Worm (Caenorhabditis elegans): ENCODE results near the gene cyd-1.
A peak's percentile ranks its signal among the peaks of the same experiment; 100 is the strongest.
"Not testable (repeated sequence)": the region's sequence is repeated elsewhere in the genome, so short reads cannot be mapped to it uniquely, and the experiment has no call there.

cyd-1 gene

DNA sequence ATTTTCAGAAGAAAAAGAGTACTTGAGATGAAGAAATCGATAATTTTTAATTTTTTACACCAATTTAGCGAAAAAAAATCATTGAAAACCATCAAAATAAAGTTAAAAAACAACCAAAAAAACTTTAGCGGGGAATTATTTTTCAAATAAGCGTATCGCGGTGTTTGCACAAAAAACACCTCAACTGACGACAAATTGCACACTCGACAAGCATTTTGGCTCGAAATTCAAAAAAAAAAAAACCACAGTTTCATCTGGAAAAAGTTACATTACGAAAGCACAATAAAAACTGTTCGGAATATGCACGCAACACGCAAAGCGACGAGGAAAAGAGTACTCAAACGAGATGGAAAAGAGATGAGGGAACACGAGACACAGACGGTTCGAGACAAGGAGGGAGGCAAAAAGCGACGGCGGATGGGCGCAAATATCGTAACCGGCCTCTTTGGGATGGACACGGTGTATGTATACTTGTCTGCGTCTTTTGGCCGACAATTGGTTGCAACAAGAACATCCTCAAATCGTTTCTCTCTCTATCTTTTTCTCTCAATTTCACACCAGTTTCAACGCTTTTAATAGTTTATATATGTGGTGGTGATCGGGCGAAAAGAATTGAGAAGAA is 50.3 kb downstream of the cyd-1 start:
- peak; percentile 35 for TF ChIP-seq cog-1 (tag; optimal IDR thresholded peaks at IDR 0.05)
- no peak for TF ChIP-seq tab-1 (GFP tag; IDR thresholded peaks at IDR 0.05)

ce11 chrII:13031649-13032191 is 51.3 kb downstream of the cyd-1 start, which contains the start of gene F18A11.2:
Gene F18A11.2 (plus strand): TSS chrII:13031699.
- TF ChIP-seq med-1 (GFP tag; optimal IDR thresholded peaks at IDR 0.05; ENCODE audit: insufficient read depth); cog-1 (tag; optimal IDR thresholded peaks at IDR 0.05); flt-1 (GFP tag; IDR thresholded peaks at IDR 0.05): not testable (repeated sequence)

- TF ChIP-seq ztf-23 (GFP tag; IDR thresholded peaks at IDR 0.05): no peak
- 0 out of 2 replicates have a peak, but pooled peaks have one; percentile 48 for TF ChIP-seq ztf-29 (GFP tag; IDR thresholded peaks at IDR 0.05)
These were observed 56.3 kb downstream of the cyd-1 start, which contains the start of gene F18A11.3 for ce11 chrII:13036717-13037116. Gene F18A11.3 (minus strand): TSS chrII:13036841.
